Worm (Caenorhabditis elegans) whole organism, young adult: ENCODE data around the gene R05D3.9.

Experiments used
- B0035.1 ChIP-seq: sonication (generic microtip); optimal IDR thresholded peaks from 2 replicates; lab custom pipeline; 2016; ENCODE audit warnings: missing genetic modification characterization, mild to moderate bottlenecking, missing compliant biosample characterization, missing genotype, missing genetic modification reagents
- B0336.3 ChIP-seq: fragments of 200-800 bp; sonication (Bioruptor generic); IDR thresholded peaks from 2 replicates; pipeline ENCODE4 v1.3.6; 2022; ENCODE audit warnings: missing genetic modification characterization, missing compliant biosample characterization
- D2030.7 ChIP-seq: fragments of 200-800 bp; sonication (Bioruptor generic); IDR thresholded peaks from 2 replicates; pipeline ENCODE4 v1.3.6; 2022; ENCODE audit warnings: missing genetic modification reagents, missing genetic modification characterization, missing compliant biosample characterization
- F22D6.2 ChIP-seq: sonication (generic microtip); optimal IDR thresholded peaks from 2 replicates; lab custom pipeline; 2016; ENCODE audit warnings: mild to moderate bottlenecking, missing genetic modification characterization, missing compliant biosample characterization
- F33H1.4 ChIP-seq: fragments of 200-800 bp; sonication (Bioruptor generic); IDR thresholded peaks from 2 replicates; pipeline ENCODE4 v1.3.6; 2022; ENCODE audit warnings: missing genetic modification reagents, missing genetic modification characterization, missing compliant biosample characterization
- F57A8.1 ChIP-seq: fragments of 200-800 bp; sonication (Bioruptor generic); optimal IDR thresholded peaks from 2 replicates; lab custom pipeline; 2018; ENCODE audit warnings: mild to moderate bottlenecking, missing genetic modification characterization, moderate library complexity, missing compliant biosample characterization
- F57C9.4 ChIP-seq: sonication (generic microtip); optimal IDR thresholded peaks from 2 replicates; lab custom pipeline; 2017; ENCODE audit warnings: mild to moderate bottlenecking, missing genetic modification characterization, missing compliant biosample characterization
- K11D2.4 ChIP-seq: fragments of 200-800 bp; sonication (Bioruptor generic); IDR thresholded peaks from 2 replicates; pipeline ENCODE4 v1.3.6; 2022; ENCODE audit warnings: missing genetic modification reagents, missing genetic modification characterization, missing compliant biosample characterization
- T26A5.8 ChIP-seq: sonication (generic microtip); optimal IDR thresholded peaks from 2 replicates; lab custom pipeline; 2016; ENCODE audit warnings: missing genetic modification characterization, missing compliant biosample characterization
- Y53G8AR.9 ChIP-seq: fragments of 200-800 bp; sonication (Bioruptor generic); conservative IDR thresholded peaks from 2 replicates; pipeline ENCODE4 v1.3.6; 2022; ENCODE audit warnings: missing genetic modification reagents, missing genetic modification characterization, missing compliant biosample characterization
- Y79H2A.3 ChIP-seq: fragments of 200-800 bp; sonication (Bioruptor generic); conservative IDR thresholded peaks from 2 replicates; pipeline ENCODE4 v1.3.6; 2022; ENCODE audit warnings: missing genetic modification reagents, missing genetic modification characterization, missing compliant biosample characterization
- Y95B8A.8 ChIP-seq: fragments of 200-800 bp; sonication (Bioruptor generic); IDR thresholded peaks from 2 replicates; pipeline ENCODE4 v1.3.6; 2022; ENCODE audit warnings: missing genetic modification reagents, missing genetic modification characterization, missing compliant biosample characterization
- ZK185.1 ChIP-seq: sonication (generic microtip); optimal IDR thresholded peaks from 2 replicates; lab custom pipeline; 2016; ENCODE audit warnings: mild to moderate bottlenecking, missing genetic modification characterization, missing compliant biosample characterization; ENCODE audit not compliant: poor library complexity, severe bottlenecking
- akir-1 ChIP-seq: fragments of 200-800 bp; sonication (Bioruptor generic); optimal IDR thresholded peaks from 2 replicates; lab custom pipeline; 2018; ENCODE audit warnings: mild to moderate bottlenecking, missing genetic modification characterization, moderate library complexity, missing compliant biosample characterization
- ama-1 ChIP-seq, 3 experiments: fragments of 150-350 bp in 1 of 3; sonication (generic microtip) in 2 of 3; optimal IDR thresholded peaks; 2 replicates each; lab custom pipeline; 2014 to 2018; ENCODE audit warnings: missing biosample characterization in 2 of 3, missing genetic modification characterization in 2 of 3, missing genetic modification reagents in 2 of 3
- attf-3 ChIP-seq: fragments of 200-800 bp; sonication (Bioruptor generic); conservative IDR thresholded peaks from 2 replicates; pipeline ENCODE4 v1.3.6; 2022; ENCODE audit warnings: missing genetic modification reagents, missing genetic modification characterization, missing compliant biosample characterization
- attf-5 ChIP-seq: fragments of 200-800 bp; sonication (Bioruptor generic); optimal IDR thresholded peaks from 2 replicates; lab custom pipeline; 2018; ENCODE audit warnings: mild to moderate bottlenecking, missing genetic modification characterization, missing compliant biosample characterization
- cebp-2 ChIP-seq: fragments of 200-800 bp; sonication (Bioruptor generic); IDR thresholded peaks from 2 replicates; pipeline ENCODE4 v1.3.6; 2022; ENCODE audit warnings: missing genetic modification characterization, missing compliant biosample characterization
- ceh-58 ChIP-seq: fragments of 200-800 bp; sonication (Bioruptor generic); IDR thresholded peaks from 2 replicates; pipeline ENCODE4 v1.3.6; 2022; ENCODE audit warnings: missing genetic modification characterization, missing compliant biosample characterization
- chd-7 ChIP-seq: sonication (generic microtip); optimal IDR thresholded peaks from 2 replicates; lab custom pipeline; 2016; ENCODE audit warnings: mild to moderate bottlenecking, missing genetic modification characterization, moderate library complexity, missing compliant biosample characterization
- die-1 ChIP-seq: sonication (generic microtip); optimal IDR thresholded peaks from 2 replicates; lab custom pipeline; 2016; ENCODE audit warnings: missing genotype, mild to moderate bottlenecking, missing genetic modification characterization, missing compliant biosample characterization
- egl-44 ChIP-seq: fragments of 200-800 bp; sonication (Bioruptor generic); IDR thresholded peaks from 2 replicates; pipeline ENCODE4 v1.3.6; 2022; ENCODE audit warnings: missing genetic modification reagents, missing genetic modification characterization, missing compliant biosample characterization
- ets-4 ChIP-seq: fragments of 200-800 bp; sonication (Bioruptor generic); optimal IDR thresholded peaks from 2 replicates; lab custom pipeline; 2018; ENCODE audit warnings: mild to moderate bottlenecking, missing genetic modification characterization, missing compliant biosample characterization
- gei-17 ChIP-seq: fragments of 200-800 bp; sonication (Bioruptor generic); optimal IDR thresholded peaks from 2 replicates; lab custom pipeline; 2018; ENCODE audit warnings: mild to moderate bottlenecking, missing genetic modification characterization, missing compliant biosample characterization
- let-526 ChIP-seq: fragments of 200-800 bp; sonication (Bioruptor generic); IDR thresholded peaks from 2 replicates; pipeline ENCODE4 v1.3.6; 2022; ENCODE audit warnings: missing genetic modification reagents, missing genetic modification characterization, missing compliant biosample characterization
- let-607 ChIP-seq, 2 experiments: fragments of 200-800 bp in 1 of 2; sonication (Bioruptor generic) in 1 of 2; sonication (generic microtip) in 1 of 2; optimal IDR thresholded peaks; 2 replicates each; lab custom pipeline; 2016 to 2018; ENCODE audit warnings: mild to moderate bottlenecking in 2 of 2, missing compliant biosample characterization in 2 of 2, missing genetic modification characterization in 2 of 2, moderate library complexity in 2 of 2, missing genotype in 1 of 2
- madf-6 ChIP-seq: fragments of 200-800 bp; sonication (Bioruptor generic); IDR thresholded peaks from 2 replicates; pipeline ENCODE4 v1.3.6; 2022; ENCODE audit warnings: missing genetic modification reagents, missing genetic modification characterization, missing compliant biosample characterization
- madf-8 ChIP-seq: fragments of 200-800 bp; sonication (Bioruptor generic); conservative IDR thresholded peaks from 2 replicates; pipeline ENCODE4 v1.3.6; 2022; ENCODE audit warnings: missing genetic modification reagents, missing genetic modification characterization, missing compliant biosample characterization
- nfya-2 ChIP-seq: fragments of 200-800 bp; sonication (Bioruptor generic); IDR thresholded peaks from 2 replicates; pipeline ENCODE4 v1.3.6; 2022; ENCODE audit warnings: missing genetic modification reagents, missing genetic modification characterization, missing compliant biosample characterization
- nhr-179 ChIP-seq: sonication (generic microtip); optimal IDR thresholded peaks from 2 replicates; lab custom pipeline; 2016; ENCODE audit warnings: mild to moderate bottlenecking, missing genetic modification characterization, missing compliant biosample characterization
- nhr-80 ChIP-seq: sonication (generic microtip); optimal IDR thresholded peaks from 2 replicates; lab custom pipeline; 2016; ENCODE audit warnings: missing genetic modification characterization, missing compliant biosample characterization
- repo-1 ChIP-seq: sonication (generic microtip); optimal IDR thresholded peaks from 2 replicates; lab custom pipeline; 2017; ENCODE audit warnings: mild to moderate bottlenecking, missing genetic modification characterization, missing compliant biosample characterization
- rpc-1 ChIP-seq, 2 experiments: fragments of 150-350 bp in 1 of 2; sonication (generic microtip) in 1 of 2; optimal IDR thresholded peaks; 2 replicates each; lab custom pipeline; 2014 to 2018; ENCODE audit warnings: missing biosample characterization in 1 of 2, missing genetic modification characterization in 1 of 2, missing genetic modification reagents in 1 of 2, missing genotype in 1 of 2
- snpc-1.3 ChIP-seq: sonication (generic microtip); optimal IDR thresholded peaks from 2 replicates; lab custom pipeline; 2017; ENCODE audit warnings: missing genetic modification characterization, mild to moderate bottlenecking, missing compliant biosample characterization, antibody characterized with exemption, moderate library complexity, missing genotype, missing genetic modification reagents; ENCODE audit not compliant: insufficient read depth
- snpc-3.4 ChIP-seq: sonication (generic microtip); optimal IDR thresholded peaks from 2 replicates; lab custom pipeline; 2017; ENCODE audit warnings: missing genetic modification characterization, mild to moderate bottlenecking, missing compliant biosample characterization, antibody characterized with exemption, moderate library complexity, missing genotype, missing genetic modification reagents
- somi-1 ChIP-seq: fragments of 200-800 bp; sonication (Bioruptor generic); optimal IDR thresholded peaks from 2 replicates; lab custom pipeline; 2018; ENCODE audit warnings: mild to moderate bottlenecking, missing genetic modification characterization, missing compliant biosample characterization
- unc-130 ChIP-seq: sonication (generic microtip); optimal IDR thresholded peaks from 2 replicates; lab custom pipeline; 2016; ENCODE audit warnings: missing genetic modification reagents, missing genetic modification characterization, missing compliant biosample characterization
- zfh-2 ChIP-seq: fragments of 200-800 bp; sonication (Bioruptor generic); conservative IDR thresholded peaks from 2 replicates; pipeline ENCODE4 v1.3.6; 2022; ENCODE audit warnings: missing genetic modification reagents, missing genetic modification characterization, missing compliant biosample characterization
- ztf-26 ChIP-seq: sonication (generic microtip); optimal IDR thresholded peaks from 2 replicates; lab custom pipeline; 2017; ENCODE audit warnings: missing genetic modification characterization, missing compliant biosample characterization
- ztf-28 ChIP-seq: fragments of 200-800 bp; sonication (Bioruptor generic); IDR thresholded peaks from 2 replicates; pipeline ENCODE4 v1.3.6; 2022; ENCODE audit warnings: missing genetic modification reagents, missing genetic modification characterization, missing compliant biosample characterization

Gene R05D3.9

ce11 chrIII:8356407-8356881 lies 12.1 kb downstream of the R05D3.9 start (continued):
- TF ChIP-seq ztf-26 (peak; percentile 44), Y53G8AR.9 (0 out of 2 replicates have a peak, but pooled peaks have one; percentile 40), attf-5 (GFP tag; lab: Kevin White, UChicago) (peak; percentile 79), gei-17 (GFP tag; lab: Kevin White, UChicago) (peak; percentile 8), let-526 (no peak), K11D2.4 (GFP tag; lab: Robert Waterston, UW) (no peak), nhr-80 (tag; lab: Kevin White, UChicago) (peak; percentile 78), ama-1 (optimal IDR thresholded peaks at IDR 0.05; lab: Kevin White, UChicago) (peak; percentile 32), ama-1 (GFP tag; optimal IDR thresholded peaks at IDR 0.05; lab: Kevin White, UChicago) (no peak), rpc-1 (optimal IDR thresholded peaks at IDR 0.05; lab: Kevin White, UChicago) (no peak), rpc-1 (tag; optimal IDR thresholded peaks at IDR 0.05; lab: Kevin White, UChicago) (no peak), ceh-58 (GFP tag; lab: Robert Waterston, UW) (no peak), somi-1 (peak; percentile 39), snpc-1.3 (tag; lab: Kevin White, UChicago) (peak; percentile 12), repo-1 (peak; percentile 34), let-607 (tag; optimal IDR thresholded peaks at IDR 0.05; lab: Kevin White, UChicago) (peak in 1 of 2 experiments; percentile 44), madf-8 (GFP tag; lab: Robert Waterston, UW) (no peak), D2030.7 (GFP tag; lab: Robert Waterston, UW) (no peak), Y79H2A.3 (no peak), ZK185.1 (tag; lab: Kevin White, UChicago) (peak; percentile 53), zfh-2 (peak; percentile 43; the same call in 1 of the 2 replicates), B0336.3 (GFP tag; lab: Robert Waterston, UW) (peak; percentile 62; the same call in 1 of the 2 replicates), F33H1.4 (GFP tag; lab: Robert Waterston, UW) (peak; percentile 22; the same call in 1 of the 2 replicates), madf-6 (GFP tag; lab: Robert Waterston, UW) (peak; percentile 29), egl-44 (GFP tag; lab: Robert Waterston, UW) (0 out of 2 replicates have a peak, but pooled peaks have one; percentile 25), T26A5.8 (tag; lab: Kevin White, UChicago) (no peak), B0035.1 (tag; lab: Kevin White, UChicago) (no peak), F22D6.2 (tag; lab: Kevin White, UChicago) (no peak), cebp-2 (no peak), akir-1 (GFP tag; lab: Kevin White, UChicago) (no peak), ets-4 (GFP tag; lab: Kevin White, UChicago) (no peak), chd-7 (peak; percentile 24), F57C9.4 (no peak), die-1 (tag; lab: Kevin White, UChicago) (peak; percentile 22), Y95B8A.8 (GFP tag; lab: Robert Waterston, UW) (no peak), attf-3 (GFP tag; lab: Robert Waterston, UW) (0 out of 2 replicates have a peak, but pooled peaks have one; percentile 21), ztf-28 (no peak), nhr-179 (tag; lab: Kevin White, UChicago) (no peak), snpc-3.4 (tag; lab: Kevin White, UChicago) (peak; percentile 26), unc-130 (GFP tag; lab: Kevin White, UChicago) (no peak), nfya-2 (no peak), F57A8.1 (GFP tag; lab: Kevin White, UChicago) (no peak)
- TF ChIP-seq, all 124 proteins: peak for 36
